Worm (Caenorhabditis elegans): ENCODE data around the gene atg-16.1.

- TF ChIP-seq fkh-10 (GFP tag; optimal IDR thresholded peaks at IDR 0.05): no peak
- no peak for TF ChIP-seq spr-1 (tag; optimal IDR thresholded peaks at IDR 0.05)
- no peak for TF ChIP-seq nhr-76 (tag; optimal IDR thresholded peaks at IDR 0.05)
- TF ChIP-seq pqm-1 (tag; optimal IDR thresholded peaks at IDR 0.05): no peak
Observed at ce11 chrX:4466218-4466617, 4.0 kb upstream of the atg-16.1 start, which contains the start of gene nmur-3.
